Worm (Caenorhabditis elegans) whole organism, L4 larva: ENCODE measurements around the gene W05B10.4.

Source experiments
- D1046.2 ChIP-seq: fragments of 200-800 bp; sonication (Bioruptor generic); IDR thresholded peaks from 2 replicates; pipeline ENCODE4 v1.3.6; 2022; ENCODE audit warnings: missing genetic modification characterization, missing compliant biosample characterization
- F10B5.3 ChIP-seq: sonication (generic microtip); optimal IDR thresholded peaks from 2 replicates; lab custom pipeline; 2016; ENCODE audit warnings: mild to moderate bottlenecking, missing genetic modification characterization, missing compliant biosample characterization
- F37D6.2 ChIP-seq: sonication (generic microtip); optimal IDR thresholded peaks from 2 replicates; lab custom pipeline; 2016; ENCODE audit warnings: mild to moderate bottlenecking, missing genetic modification characterization, missing compliant biosample characterization
- ZK546.5 ChIP-seq, 2 experiments: sonication (generic microtip); optimal IDR thresholded peaks; 2 replicates each; lab custom pipeline; 2017; ENCODE audit warnings: missing biosample characterization in 2 of 2, missing genetic modification characterization in 2 of 2
- ama-1 ChIP-seq: fragments of 150-350 bp; optimal IDR thresholded peaks from 2 replicates; lab custom pipeline; 2014; ENCODE audit warnings: inconsistent platforms, mixed read lengths
- ceh-32 ChIP-seq: sonication (generic microtip); optimal IDR thresholded peaks from 2 replicates; lab custom pipeline; 2016; ENCODE audit warnings: mild to moderate bottlenecking, missing genetic modification characterization, missing compliant biosample characterization; ENCODE audit not compliant: poor library complexity
- ceh-44 ChIP-seq: fragments of 200-800 bp; sonication (Bioruptor generic); IDR thresholded peaks from 2 replicates; pipeline ENCODE4 v1.3.6; 2022; ENCODE audit warnings: missing genetic modification reagents, missing genetic modification characterization, missing compliant biosample characterization
- ceh-62 ChIP-seq: sonication (generic microtip); optimal IDR thresholded peaks from 2 replicates; lab custom pipeline; 2017; ENCODE audit warnings: missing biosample characterization, missing genetic modification characterization
- ctbp-1 ChIP-seq: fragments of 200-800 bp; sonication (Bioruptor generic); IDR thresholded peaks from 2 replicates; pipeline ENCODE4 v1.3.6; 2022; ENCODE audit warnings: missing genetic modification reagents, missing genetic modification characterization, missing compliant biosample characterization
- dmd-6 ChIP-seq: fragments of 200-800 bp; sonication (Bioruptor generic); IDR thresholded peaks from 2 replicates; pipeline ENCODE4 v1.3.6; 2022; ENCODE audit warnings: missing genetic modification reagents, missing genetic modification characterization, missing compliant biosample characterization
- dpl-1 ChIP-seq: fragments of 150-350 bp; optimal IDR thresholded peaks from 2 replicates; lab custom pipeline; 2014; ENCODE audit warnings: missing biosample characterization, missing genetic modification reagents, missing genetic modification characterization
- duxl-1 ChIP-seq: sonication (generic microtip); optimal IDR thresholded peaks from 2 replicates; lab custom pipeline; 2016; ENCODE audit warnings: mild to moderate bottlenecking, missing genetic modification characterization, moderate library complexity, missing compliant biosample characterization; ENCODE audit not compliant: poor library complexity
- fkh-10 ChIP-seq: fragments of 150-350 bp; optimal IDR thresholded peaks from 2 replicates; lab custom pipeline; 2014; ENCODE audit warnings: missing biosample characterization, missing genetic modification reagents, missing genetic modification characterization
- hif-1 ChIP-seq, 2 experiments: sonication (generic microtip); optimal IDR thresholded peaks; 2 replicates each; lab custom pipeline; 2016 to 2017; ENCODE audit warnings: missing compliant biosample characterization in 2 of 2, missing genetic modification characterization in 2 of 2, missing genetic modification reagents in 2 of 2, missing genotype in 2 of 2, mild to moderate bottlenecking in 1 of 2
- hlh-30 ChIP-seq: sonication (generic microtip); optimal IDR thresholded peaks from 2 replicates; lab custom pipeline; 2017; ENCODE audit warnings: antibody characterized with exemption, mild to moderate bottlenecking, missing genetic modification characterization, missing compliant biosample characterization; ENCODE audit not compliant: insufficient read depth
- lim-7 ChIP-seq: fragments of 200-800 bp; sonication (Bioruptor generic); IDR thresholded peaks from 2 replicates; pipeline ENCODE4 v1.3.6; 2022; ENCODE audit warnings: missing genetic modification characterization, missing compliant biosample characterization
- lin-1 ChIP-seq: fragments of 200-800 bp; sonication (Bioruptor generic); IDR thresholded peaks from 2 replicates; pipeline ENCODE4 v1.3.6; 2022; ENCODE audit warnings: missing genetic modification reagents, missing genetic modification characterization, missing compliant biosample characterization
- lsy-2 ChIP-seq, 2 experiments: fragments of 150-350 bp in 1 of 2; sonication (generic microtip) in 1 of 2; optimal IDR thresholded peaks; 2 replicates each; lab custom pipeline; 2014 to 2017; ENCODE audit warnings: missing biosample characterization in 2 of 2, missing genetic modification characterization in 2 of 2
- madf-5 ChIP-seq, 2 experiments: fragments of 200-800 bp; sonication (Bioruptor generic); IDR thresholded peaks; 2 replicates each; pipeline ENCODE4 v1.3.6; 2022; ENCODE audit warnings: missing compliant biosample characterization in 2 of 2, missing genetic modification characterization in 2 of 2
- madf-9 ChIP-seq: fragments of 200-800 bp; sonication (Bioruptor generic); conservative IDR thresholded peaks from 2 replicates; pipeline ENCODE4 v1.3.6; 2022; ENCODE audit warnings: missing genetic modification reagents, missing genetic modification characterization, missing compliant biosample characterization
- mdt-29 ChIP-seq: fragments of 200-800 bp; sonication (Bioruptor generic); IDR thresholded peaks from 2 replicates; pipeline ENCODE4 v1.3.6; 2022; ENCODE audit warnings: missing genetic modification reagents, missing genetic modification characterization, missing compliant biosample characterization
- mep-1 ChIP-seq: fragments of 150-350 bp; sonication (generic microtip); optimal IDR thresholded peaks from 3 replicates; lab custom pipeline; 2014; ENCODE audit warnings: missing biosample characterization, missing genetic modification characterization
- mxl-2 ChIP-seq: fragments of 200-800 bp; sonication (Bioruptor generic); conservative IDR thresholded peaks from 2 replicates; pipeline ENCODE4 v1.3.6; 2022; ENCODE audit warnings: missing genetic modification reagents, missing genetic modification characterization, missing compliant biosample characterization
- nhr-10 ChIP-seq: fragments of 150-350 bp; optimal IDR thresholded peaks from 2 replicates; lab custom pipeline; 2014; ENCODE audit warnings: missing biosample characterization, missing genetic modification characterization
- nhr-102 ChIP-seq: sonication (generic microtip); optimal IDR thresholded peaks from 2 replicates; lab custom pipeline; 2016; ENCODE audit warnings: mild to moderate bottlenecking, missing genetic modification characterization, moderate library complexity, missing compliant biosample characterization
- nhr-111 ChIP-seq: fragments of 200-800 bp; sonication (Bioruptor generic); optimal IDR thresholded peaks from 2 replicates; lab custom pipeline; 2018; ENCODE audit warnings: mild to moderate bottlenecking, missing genetic modification characterization, missing compliant biosample characterization
- nhr-25 ChIP-seq: sonication (generic microtip); optimal IDR thresholded peaks from 2 replicates; lab custom pipeline; 2017; ENCODE audit warnings: missing genetic modification characterization, mild to moderate bottlenecking, missing compliant biosample characterization, antibody characterized with exemption, moderate library complexity, borderline replicate concordance; ENCODE audit not compliant: insufficient read depth
- nhr-28 ChIP-seq: fragments of 150-350 bp; optimal IDR thresholded peaks from 2 replicates; lab custom pipeline; 2014; ENCODE audit warnings: missing biosample characterization, missing genetic modification characterization
- nhr-41 ChIP-seq: fragments of 200-800 bp; sonication (Bioruptor generic); IDR thresholded peaks from 2 replicates; pipeline ENCODE4 v1.3.6; 2022; ENCODE audit warnings: missing genetic modification reagents, missing genetic modification characterization, missing compliant biosample characterization
- nhr-42 ChIP-seq: fragments of 200-800 bp; sonication (Bioruptor generic); IDR thresholded peaks from 2 replicates; pipeline ENCODE4 v1.3.6; 2022; ENCODE audit warnings: missing genetic modification characterization, missing compliant biosample characterization
- nhr-6 ChIP-seq: fragments of 150-350 bp; optimal IDR thresholded peaks from 2 replicates; lab custom pipeline; 2014; ENCODE audit warnings: missing biosample characterization, missing genetic modification characterization
- nhr-77 ChIP-seq: fragments of 150-350 bp; optimal IDR thresholded peaks from 2 replicates; lab custom pipeline; 2014; ENCODE audit warnings: missing biosample characterization, missing genetic modification characterization
- pha-4 ChIP-seq, 2 experiments: fragments of 150-350 bp in 1 of 2; fragments of 200-800 bp in 1 of 2; sonication (Bioruptor generic) in 1 of 2; IDR thresholded peaks in 1 of 2; optimal IDR thresholded peaks in 1 of 2; 2 replicates each; pipeline versions ENCODE4 v1.3.6 to Lab custom; 2014 to 2022; ENCODE audit warnings: missing genetic modification characterization in 2 of 2, missing genetic modification reagents in 2 of 2, missing biosample characterization in 1 of 2, missing compliant biosample characterization in 1 of 2
- pqm-1 ChIP-seq: sonication (generic microtip); optimal IDR thresholded peaks from 2 replicates; lab custom pipeline; 2017; ENCODE audit warnings: missing biosample characterization, missing genetic modification characterization
- saeg-2 ChIP-seq: fragments of 200-800 bp; sonication (Bioruptor generic); IDR thresholded peaks from 2 replicates; pipeline ENCODE4 v1.3.6; 2022; ENCODE audit warnings: missing genetic modification reagents, missing genetic modification characterization, missing compliant biosample characterization
- skn-1 ChIP-seq: fragments of 150-350 bp; optimal IDR thresholded peaks from 2 replicates; lab custom pipeline; 2014; ENCODE audit warnings: missing biosample characterization, missing genetic modification characterization
- snpc-1.2 ChIP-seq: fragments of 200-800 bp; sonication (Bioruptor generic); IDR thresholded peaks from 2 replicates; pipeline ENCODE4 v1.3.6; 2022; ENCODE audit warnings: missing genetic modification reagents, missing genetic modification characterization, missing compliant biosample characterization
- snpc-4 ChIP-seq: fragments of 150-350 bp; optimal IDR thresholded peaks from 2 replicates; lab custom pipeline; 2014; ENCODE audit warnings: missing biosample characterization, missing genetic modification characterization
- unc-39 ChIP-seq: sonication (generic microtip); optimal IDR thresholded peaks from 2 replicates; lab custom pipeline; 2017; ENCODE audit warnings: missing biosample characterization, missing genetic modification characterization
- zip-2 ChIP-seq: fragments of 150-350 bp; optimal IDR thresholded peaks from 2 replicates; lab custom pipeline; 2014; ENCODE audit warnings: missing biosample characterization, missing genetic modification characterization
- ztf-11 ChIP-seq: fragments of 150-350 bp; optimal IDR thresholded peaks from 2 replicates; lab custom pipeline; 2014; ENCODE audit warnings: missing biosample characterization, missing genetic modification characterization
- ztf-7 ChIP-seq: fragments of 150-350 bp; optimal IDR thresholded peaks from 2 replicates; lab custom pipeline; 2014; ENCODE audit warnings: missing biosample characterization, missing genetic modification characterization

Gene W05B10.4

ce11 chrV:12637764-12638502, 30.1 kb upstream of the W05B10.4 start (continued):
- TF ChIP-seq pqm-1, result peak; percentile 83
- no peak for TF ChIP-seq unc-39 (tag; lab: Kevin White, UChicago)
- TF ChIP-seq pha-4 (GFP tag; IDR thresholded peaks at IDR 0.05; lab: Robert Waterston, UW), result no peak
- TF ChIP-seq pha-4 (tag; optimal IDR thresholded peaks at IDR 0.05; lab: Kevin White, UChicago), result no peak
- no peak for TF ChIP-seq mep-1 (tag; lab: Kevin White, UChicago)

ce11 chrV:12640384-12640783, 27.6 kb upstream of the W05B10.4 start, which contains the start of gene gpa-8:
Gene gpa-8, minus strand, starts transcription at chrV:12640484.
- TF ChIP-seq unc-39 (tag; lab: Kevin White, UChicago) (no peak), fkh-10 (GFP tag; lab: Kevin White, UChicago) (no peak)

ce11 chrV:12644500-12644899, 23.5 kb upstream of the W05B10.4 start, which contains the start of gene F56H9.8:
Gene F56H9.8, plus strand, starts transcription at chrV:12644800.
- TF ChIP-seq lim-7 (GFP tag; lab: Robert Waterston, UW) (no peak), madf-5 (GFP tag; IDR thresholded peaks at IDR 0.05; lab: Robert Waterston, UW) (no peak), D1046.2 (GFP tag; lab: Robert Waterston, UW) (no peak), ztf-7 (no peak), snpc-1.2 (GFP tag; lab: Robert Waterston, UW) (no peak), ctbp-1 (GFP tag; lab: Robert Waterston, UW) (no peak), ama-1 (no peak), F10B5.3 (no peak), nhr-25 (tag; lab: Kevin White, UChicago) (no peak), hlh-30 (tag; lab: Kevin White, UChicago) (no peak)

- TF ChIP-seq nhr-10, result no peak
- no peak for TF ChIP-seq duxl-1 (tag; lab: Kevin White, UChicago)
- no peak for TF ChIP-seq hif-1 (tag; optimal IDR thresholded peaks at IDR 0.05; lab: Kevin White, UChicago)
- TF ChIP-seq unc-39 (tag; lab: Kevin White, UChicago), result no peak
- no peak for TF ChIP-seq ceh-62 (tag; lab: Kevin White, UChicago)
- no peak for TF ChIP-seq nhr-42 (GFP tag; lab: Robert Waterston, UW)
- TF ChIP-seq mxl-2 (GFP tag; lab: Robert Waterston, UW), result no peak
- TF ChIP-seq snpc-1.2 (GFP tag; lab: Robert Waterston, UW), result no peak
- TF ChIP-seq nhr-102, result no peak
- TF ChIP-seq madf-9, result no peak
- no peak for TF ChIP-seq dpl-1 (GFP tag; lab: Kevin White, UChicago)
- no peak for TF ChIP-seq lin-1 (GFP tag; lab: Robert Waterston, UW)
- TF ChIP-seq ceh-44 (GFP tag; lab: Robert Waterston, UW), result no peak
- no peak for TF ChIP-seq F37D6.2
- TF ChIP-seq skn-1 (tag; lab: Kevin White, UChicago), result no peak
- TF ChIP-seq, all 104 proteins: peak for 0
These were observed 18.8 kb upstream of the W05B10.4 start, which contains the start of gene gpa-9 for ce11 chrV:12649213-12649612. Gene gpa-9, minus strand, starts transcription at chrV:12649313.

ce11 chrV:12649636-12650035, 18.4 kb upstream of the W05B10.4 start, which contains the start of gene lin-25:
Gene lin-25, plus strand, starts transcription at chrV:12649925.
- TF ChIP-seq ama-1 (no peak), nhr-111 (no peak), madf-9 (no peak), zip-2 (tag; lab: Kevin White, UChicago) (no peak), nhr-6 (peak; percentile 36), snpc-4 (tag; lab: Kevin White, UChicago) (no peak), dmd-6 (GFP tag; lab: Robert Waterston, UW) (no peak), ceh-32 (tag; lab: Kevin White, UChicago) (no peak), mdt-29 (GFP tag; lab: Robert Waterston, UW) (no peak), nhr-77 (tag; lab: Kevin White, UChicago) (no peak), saeg-2 (GFP tag; lab: Robert Waterston, UW) (no peak), nhr-41 (GFP tag; lab: Robert Waterston, UW) (no peak), ztf-11 (tag; lab: Kevin White, UChicago) (no peak), ceh-62 (tag; lab: Kevin White, UChicago) (no peak), hif-1 (tag; optimal IDR thresholded peaks at IDR 0.05; lab: Kevin White, UChicago) (no peak), nhr-28 (peak; percentile 57), ZK546.5 (tag; optimal IDR thresholded peaks at IDR 0.05; lab: Kevin White, UChicago) (no peak), madf-5 (GFP tag; IDR thresholded peaks at IDR 0.05; lab: Robert Waterston, UW) (no peak), nhr-102 (no peak), lsy-2 (tag; optimal IDR thresholded peaks at IDR 0.05; lab: Kevin White, UChicago) (peak in 1 of 2 experiments; percentile 54)
